Worm (Caenorhabditis elegans) whole organism, L4 larva: ENCODE results near the gene srw-60.

ENCODE experiments used
- ama-1 ChIP-seq: fragments of 150-350 bp; optimal IDR thresholded peaks from 2 replicates; lab custom pipeline; 2014; ENCODE audit warnings: inconsistent platforms, mixed read lengths
- daf-12 ChIP-seq: fragments of 150-350 bp; optimal IDR thresholded peaks from 2 replicates; lab custom pipeline; 2014; ENCODE audit warnings: missing biosample characterization, missing genetic modification reagents, missing genetic modification characterization

- peak; percentile 41 for TF ChIP-seq ama-1 (lab: Kevin White, UChicago)
- TF ChIP-seq daf-12, result no peak
Measured at ce11 chrII:2973940-2974402, 15.6 kb downstream of the srw-60 start.
